Worm (Caenorhabditis elegans) whole organism, L2 larva: Measurements from ENCODE around the gene aos-1.

Source experiments
- R02D3.7 ChIP-seq: fragments of 150-350 bp; optimal IDR thresholded peaks from 2 replicates; lab custom pipeline; 2014; ENCODE audit warnings: missing biosample characterization, missing genetic modification characterization
- ZK546.5 ChIP-seq: sonication (generic microtip); optimal IDR thresholded peaks from 2 replicates; lab custom pipeline; 2017; ENCODE audit warnings: missing biosample characterization, missing genetic modification characterization
- elt-1 ChIP-seq: fragments of 150-350 bp; optimal IDR thresholded peaks from 2 replicates; lab custom pipeline; 2014; ENCODE audit warnings: missing biosample characterization, missing genetic modification characterization
- lin-13 ChIP-seq: fragments of 150-350 bp; optimal IDR thresholded peaks from 2 replicates; lab custom pipeline; 2014; ENCODE audit warnings: missing biosample characterization, missing genetic modification reagents, missing genetic modification characterization
- nhr-237 ChIP-seq: fragments of 150-350 bp; optimal IDR thresholded peaks from 2 replicates; lab custom pipeline; 2014; ENCODE audit warnings: missing biosample characterization, missing genetic modification characterization
- nhr-25 ChIP-seq: fragments of 150-350 bp; sonication (generic microtip); optimal IDR thresholded peaks from 3 replicates; lab custom pipeline; 2014; ENCODE audit warnings: missing biosample characterization, missing genetic modification characterization
- sma-9 ChIP-seq, 2 experiments: fragments of 150-350 bp in 1 of 2; sonication (generic microtip) in 1 of 2; optimal IDR thresholded peaks; 2 replicates each; lab custom pipeline; 2014 to 2016; ENCODE audit warnings: missing genetic modification characterization in 2 of 2, mild to moderate bottlenecking in 1 of 2, missing biosample characterization in 1 of 2, missing compliant biosample characterization in 1 of 2, missing genetic modification reagents in 1 of 2, moderate library complexity in 1 of 2
- zag-1 ChIP-seq: fragments of 150-350 bp; optimal IDR thresholded peaks from 2 replicates; lab custom pipeline; 2014; ENCODE audit warnings: missing biosample characterization, missing genetic modification characterization

- TF ChIP-seq R02D3.7 (no peak), lin-13 (no peak), sma-9 (GFP tag; optimal IDR thresholded peaks at IDR 0.05; lab: Kevin White, UChicago) (no peak), sma-9 (tag; optimal IDR thresholded peaks at IDR 0.05; lab: Kevin White, UChicago) (no peak), elt-1 (tag; lab: Kevin White, UChicago) (no peak), zag-1 (tag; lab: Kevin White, UChicago) (no peak), nhr-25 (tag; lab: Kevin White, UChicago) (no peak), nhr-237 (tag; lab: Kevin White, UChicago) (no peak), ZK546.5 (tag; lab: Kevin White, UChicago) (no peak)
These were observed 6.8 kb downstream of the aos-1 start, which contains the start of gene C08B6.6 for ce11 chrV:10123324-10123723.
